Worm (Caenorhabditis elegans) whole organism, L2 larva: ENCODE measurements around the gene atat-2.

Experiments used
- C34F6.9 ChIP-seq: fragments of 150-350 bp; optimal IDR thresholded peaks from 2 replicates; lab custom pipeline; 2014; ENCODE audit warnings: missing biosample characterization, missing genetic modification characterization
- F13H6.1 ChIP-seq: sonication (generic microtip); optimal IDR thresholded peaks from 2 replicates; lab custom pipeline; 2016; ENCODE audit warnings: missing genetic modification characterization, missing compliant biosample characterization
- Y55F3AM.14 ChIP-seq: fragments of 200-800 bp; sonication (Bioruptor generic); optimal IDR thresholded peaks from 2 replicates; lab custom pipeline; 2018; ENCODE audit warnings: mild to moderate bottlenecking, missing genetic modification characterization, missing compliant biosample characterization
- alr-1 ChIP-seq: fragments of 150-350 bp; optimal IDR thresholded peaks from 2 replicates; lab custom pipeline; 2014; ENCODE audit warnings: missing biosample characterization, missing genetic modification characterization
- ama-1 ChIP-seq: fragments of 150-350 bp; optimal IDR thresholded peaks from 2 replicates; lab custom pipeline; 2018; ENCODE audit warnings: inconsistent platforms
- blmp-1 ChIP-seq: sonication (generic microtip); optimal IDR thresholded peaks from 2 replicates; lab custom pipeline; 2017; ENCODE audit warnings: missing genetic modification characterization, mild to moderate bottlenecking, missing compliant biosample characterization, antibody characterized with exemption, moderate library complexity; ENCODE audit not compliant: insufficient read depth
- ceh-16 ChIP-seq: fragments of 150-350 bp; optimal IDR thresholded peaks from 2 replicates; lab custom pipeline; 2014; ENCODE audit warnings: missing biosample characterization, missing genetic modification characterization
- ceh-82 ChIP-seq: fragments of 150-350 bp; optimal IDR thresholded peaks from 2 replicates; lab custom pipeline; 2014; ENCODE audit warnings: missing biosample characterization, missing genetic modification characterization
- crh-2 ChIP-seq: sonication (generic microtip); optimal IDR thresholded peaks from 2 replicates; lab custom pipeline; 2017; ENCODE audit warnings: missing biosample characterization, missing genetic modification characterization
- egl-27 ChIP-seq: sonication (generic microtip); optimal IDR thresholded peaks from 3 replicates; lab custom pipeline; 2017; ENCODE audit warnings: missing biosample characterization, missing genetic modification reagents, missing genetic modification characterization
- elt-1 ChIP-seq: fragments of 150-350 bp; optimal IDR thresholded peaks from 2 replicates; lab custom pipeline; 2014; ENCODE audit warnings: missing biosample characterization, missing genetic modification characterization
- elt-3 ChIP-seq: sonication (generic microtip); optimal IDR thresholded peaks from 2 replicates; lab custom pipeline; 2017; ENCODE audit warnings: missing biosample characterization, missing genetic modification characterization
- fos-1 ChIP-seq: fragments of 150-350 bp; optimal IDR thresholded peaks from 2 replicates; lab custom pipeline; 2014; ENCODE audit warnings: missing biosample characterization, missing genetic modification characterization
- lin-11 ChIP-seq: fragments of 150-350 bp; sonication (generic microtip); optimal IDR thresholded peaks from 2 replicates; lab custom pipeline; 2014; ENCODE audit warnings: missing biosample characterization, missing genetic modification characterization, inconsistent platforms, mixed read lengths
- lin-13 ChIP-seq: fragments of 150-350 bp; optimal IDR thresholded peaks from 2 replicates; lab custom pipeline; 2014; ENCODE audit warnings: missing biosample characterization, missing genetic modification reagents, missing genetic modification characterization
- lin-39 ChIP-seq: fragments of 150-350 bp; optimal IDR thresholded peaks from 2 replicates; lab custom pipeline; 2014; ENCODE audit warnings: missing biosample characterization, missing genetic modification reagents, missing genetic modification characterization
- lsy-2 ChIP-seq, 2 experiments: fragments of 150-350 bp in 1 of 2; sonication (generic microtip) in 1 of 2; optimal IDR thresholded peaks; 2 replicates each; lab custom pipeline; 2014 to 2017; ENCODE audit warnings: missing biosample characterization in 2 of 2, missing genetic modification characterization in 2 of 2
- mab-5 ChIP-seq: fragments of 150-350 bp; optimal IDR thresholded peaks from 2 replicates; lab custom pipeline; 2014; ENCODE audit warnings: missing biosample characterization, missing genetic modification characterization
- mbf-1 ChIP-seq: sonication (generic microtip); optimal IDR thresholded peaks from 2 replicates; lab custom pipeline; 2017; ENCODE audit warnings: missing biosample characterization, missing genetic modification characterization
- mdl-1 ChIP-seq, 2 experiments: fragments of 150-350 bp in 1 of 2; sonication (generic microtip) in 1 of 2; optimal IDR thresholded peaks; 2 replicates each; lab custom pipeline; 2017; ENCODE audit warnings: missing biosample characterization in 2 of 2, missing genetic modification characterization in 2 of 2
- nhr-10 ChIP-seq: sonication (generic microtip); optimal IDR thresholded peaks from 2 replicates; lab custom pipeline; 2017; ENCODE audit warnings: missing biosample characterization, missing genetic modification characterization
- nhr-11 ChIP-seq: fragments of 150-350 bp; optimal IDR thresholded peaks from 2 replicates; lab custom pipeline; 2014; ENCODE audit warnings: missing biosample characterization, missing genetic modification characterization
- nhr-12 ChIP-seq: fragments of 150-350 bp; optimal IDR thresholded peaks from 2 replicates; lab custom pipeline; 2014; ENCODE audit warnings: missing biosample characterization, missing genetic modification characterization
- nhr-21 ChIP-seq: fragments of 150-350 bp; optimal IDR thresholded peaks from 2 replicates; lab custom pipeline; 2014; ENCODE audit warnings: missing biosample characterization, missing genetic modification characterization
- nhr-23 ChIP-seq: fragments of 150-350 bp; optimal IDR thresholded peaks from 2 replicates; lab custom pipeline; 2014; ENCODE audit warnings: missing biosample characterization, missing genetic modification reagents, missing genetic modification characterization
- nhr-237 ChIP-seq: fragments of 150-350 bp; optimal IDR thresholded peaks from 2 replicates; lab custom pipeline; 2014; ENCODE audit warnings: missing biosample characterization, missing genetic modification characterization
- nhr-25 ChIP-seq: fragments of 150-350 bp; sonication (generic microtip); optimal IDR thresholded peaks from 3 replicates; lab custom pipeline; 2014; ENCODE audit warnings: missing biosample characterization, missing genetic modification characterization
- nhr-6 ChIP-seq: fragments of 150-350 bp; optimal IDR thresholded peaks from 2 replicates; lab custom pipeline; 2014; ENCODE audit warnings: missing biosample characterization, missing genetic modification characterization
- peb-1 ChIP-seq: fragments of 150-350 bp; optimal IDR thresholded peaks from 2 replicates; lab custom pipeline; 2014; ENCODE audit warnings: missing biosample characterization, missing genetic modification characterization
- sem-4 ChIP-seq: fragments of 150-350 bp; optimal IDR thresholded peaks from 2 replicates; lab custom pipeline; 2014; ENCODE audit warnings: missing biosample characterization, missing genetic modification reagents, missing genetic modification characterization
- sma-3 ChIP-seq: sonication (generic microtip); optimal IDR thresholded peaks from 2 replicates; lab custom pipeline; 2016; ENCODE audit warnings: missing genetic modification reagents, missing genetic modification characterization, missing compliant biosample characterization
- sma-9 ChIP-seq, 2 experiments: fragments of 150-350 bp in 1 of 2; sonication (generic microtip) in 1 of 2; optimal IDR thresholded peaks; 2 replicates each; lab custom pipeline; 2014 to 2016; ENCODE audit warnings: missing genetic modification characterization in 2 of 2, mild to moderate bottlenecking in 1 of 2, missing biosample characterization in 1 of 2, missing compliant biosample characterization in 1 of 2, missing genetic modification reagents in 1 of 2, moderate library complexity in 1 of 2
- unc-39 ChIP-seq: fragments of 150-350 bp; optimal IDR thresholded peaks from 2 replicates; lab custom pipeline; 2014; ENCODE audit warnings: missing biosample characterization, missing genetic modification characterization
- unc-55 ChIP-seq: fragments of 150-350 bp; sonication (generic microtip); optimal IDR thresholded peaks from 3 replicates; lab custom pipeline; 2014; ENCODE audit warnings: missing biosample characterization, missing genetic modification reagents, missing genetic modification characterization
- zag-1 ChIP-seq: fragments of 150-350 bp; optimal IDR thresholded peaks from 2 replicates; lab custom pipeline; 2014; ENCODE audit warnings: missing biosample characterization, missing genetic modification characterization
- ztf-1 ChIP-seq: fragments of 200-800 bp; sonication (Bioruptor generic); conservative IDR thresholded peaks from 2 replicates; pipeline ENCODE4 v1.3.6; 2022; ENCODE audit warnings: missing genetic modification characterization, missing compliant biosample characterization
- ztf-4 ChIP-seq: fragments of 150-350 bp; optimal IDR thresholded peaks from 2 replicates; lab custom pipeline; 2014; ENCODE audit warnings: missing biosample characterization, missing genetic modification characterization

atat-2 gene

ce11 chrX:5820880-5821279 lies 28.0 kb upstream of the atat-2 start (continued):
- no peak for TF ChIP-seq mbf-1 (tag; lab: Kevin White, UChicago)
- TF ChIP-seq sem-4 = no peak

- TF ChIP-seq zag-1 (tag; lab: Kevin White, UChicago) (no peak), unc-55 (GFP tag; lab: Kevin White, UChicago) (no peak), alr-1 (tag; lab: Kevin White, UChicago) (no peak), unc-39 (no peak), ztf-1 (GFP tag; lab: Robert Waterston, UW) (no peak), egl-27 (tag; lab: Kevin White, UChicago) (no peak), elt-3 (tag; lab: Kevin White, UChicago) (no peak), ztf-4 (no peak), nhr-237 (tag; lab: Kevin White, UChicago) (no peak), nhr-12 (no peak)
Observed at ce11 chrX:5821842-5822241, 27.1 kb upstream of the atat-2 start, which contains the start of gene hbl-1. Gene hbl-1 (plus strand): TSS chrX:5822142.

ce11 chrX:5826976-5827375 lies 21.9 kb upstream of the atat-2 start:
- TF ChIP-seq sem-4 (no peak), ceh-82 (tag; lab: Kevin White, UChicago) (no peak), Y55F3AM.14 (GFP tag; lab: Kevin White, UChicago) (no peak), elt-3 (tag; lab: Kevin White, UChicago) (no peak), alr-1 (tag; lab: Kevin White, UChicago) (no peak), lin-39 (tag; lab: Kevin White, UChicago) (no peak), F13H6.1 (no peak), nhr-25 (tag; lab: Kevin White, UChicago) (no peak), blmp-1 (no peak), unc-39 (no peak), ama-1 (lab: Kevin White, UChicago) (no peak), elt-1 (tag; lab: Kevin White, UChicago) (no peak), nhr-23 (tag; lab: Kevin White, UChicago) (no peak), C34F6.9 (tag; lab: Kevin White, UChicago) (no peak), lin-11 (no peak)

ce11 chrX:5828085-5828484 lies 20.8 kb upstream of the atat-2 start:
- TF ChIP-seq lsy-2 (tag; optimal IDR thresholded peaks at IDR 0.05; lab: Kevin White, UChicago) (peak in 1 of 2 experiments; percentile 21), peb-1 (no peak), nhr-11 (no peak), nhr-25 (tag; lab: Kevin White, UChicago) (peak; percentile 88), nhr-21 (tag; lab: Kevin White, UChicago) (peak; percentile 65), nhr-6 (peak; percentile 43), egl-27 (tag; lab: Kevin White, UChicago) (peak; percentile 50), sma-3 (peak; percentile 50), mdl-1 (tag; optimal IDR thresholded peaks at IDR 0.05; lab: Kevin White, UChicago) (peak in 1 of 2 experiments; percentile 7), ceh-16 (tag; lab: Kevin White, UChicago) (peak; percentile 77), sem-4 (no peak), sma-9 (GFP tag; optimal IDR thresholded peaks at IDR 0.05; lab: Kevin White, UChicago) (peak; percentile 70), sma-9 (tag; optimal IDR thresholded peaks at IDR 0.05; lab: Kevin White, UChicago) (no peak), fos-1 (peak; percentile 55), crh-2 (tag; lab: Kevin White, UChicago) (peak; percentile 47), unc-55 (GFP tag; lab: Kevin White, UChicago) (no peak), mab-5 (tag; lab: Kevin White, UChicago) (no peak), lin-13 (GFP tag; lab: Kevin White, UChicago) (peak; percentile 13), nhr-10 (tag; lab: Kevin White, UChicago) (no peak), F13H6.1 (no peak), mbf-1 (tag; lab: Kevin White, UChicago) (no peak), lin-11 (no peak), blmp-1 (peak; percentile 81), ztf-4 (no peak)
- TF ChIP-seq, all 48 proteins: peak for 13
